Worm (Caenorhabditis elegans) whole organism, L4 larva: ENCODE measurements around the gene F37B4.10.

Experiments
- ceh-28 ChIP-seq: fragments of 150-350 bp; optimal IDR thresholded peaks from 2 replicates; lab custom pipeline; 2014; ENCODE audit warnings: missing biosample characterization, missing genetic modification reagents, missing genetic modification characterization
- ceh-82 ChIP-seq: sonication (generic microtip); optimal IDR thresholded peaks from 2 replicates; lab custom pipeline; 2017; ENCODE audit warnings: missing biosample characterization, missing genetic modification characterization
- lin-39 ChIP-seq: fragments of 150-350 bp; optimal IDR thresholded peaks from 2 replicates; lab custom pipeline; 2014; ENCODE audit warnings: missing biosample characterization, missing genetic modification reagents, missing genetic modification characterization
- nhr-237 ChIP-seq: sonication (generic microtip); optimal IDR thresholded peaks from 2 replicates; lab custom pipeline; 2017; ENCODE audit warnings: missing biosample characterization, missing genetic modification characterization
- unc-39 ChIP-seq: sonication (generic microtip); optimal IDR thresholded peaks from 2 replicates; lab custom pipeline; 2017; ENCODE audit warnings: missing biosample characterization, missing genetic modification characterization
- ztf-11 ChIP-seq: fragments of 150-350 bp; optimal IDR thresholded peaks from 2 replicates; lab custom pipeline; 2014; ENCODE audit warnings: missing biosample characterization, missing genetic modification characterization

DNA sequence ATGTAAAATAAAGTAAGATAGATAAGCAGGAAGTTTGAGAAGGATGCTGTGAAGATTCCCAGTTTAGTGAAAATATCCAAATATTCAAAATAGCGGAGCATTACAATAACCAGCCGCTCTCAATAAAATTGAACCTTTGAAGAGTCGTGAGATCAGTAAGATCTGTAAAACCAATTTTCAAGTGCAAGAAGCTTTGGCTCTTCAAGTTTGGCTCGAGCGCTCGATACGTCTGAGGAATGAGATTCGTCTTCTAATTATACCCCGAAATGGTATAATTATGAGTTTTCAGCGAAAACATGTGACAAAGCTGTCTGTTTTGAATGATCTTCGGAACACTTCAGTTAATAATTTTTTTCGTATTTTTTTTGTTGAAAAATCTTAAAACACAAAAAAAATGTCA lies 22.5 kb upstream of the F37B4.10 start, which contains the start of gene str-46:
- TF ChIP-seq nhr-237 (no peak), lin-39 (no peak), ceh-28 (tag; lab: Kevin White, UChicago) (no peak), ceh-82 (tag; lab: Kevin White, UChicago) (no peak), unc-39 (tag; lab: Kevin White, UChicago) (no peak), ztf-11 (no peak)
